Worm (Caenorhabditis elegans) whole organism, L2 larva: ENCODE results near the gene Y97E10AR.1.

ENCODE experiments used
- C34F6.9 ChIP-seq: fragments of 150-350 bp; optimal IDR thresholded peaks from 2 replicates; lab custom pipeline; 2014; ENCODE audit warnings: missing biosample characterization, missing genetic modification characterization
- gmeb-1 ChIP-seq: fragments of 150-350 bp; optimal IDR thresholded peaks from 2 replicates; lab custom pipeline; 2014; ENCODE audit warnings: missing biosample characterization, missing genetic modification characterization
- nhr-23 ChIP-seq: fragments of 150-350 bp; optimal IDR thresholded peaks from 2 replicates; lab custom pipeline; 2014; ENCODE audit warnings: missing biosample characterization, missing genetic modification reagents, missing genetic modification characterization

ce11 chrV:8039606-8040005 lies 38.3 kb downstream of the Y97E10AR.1 start:
- no peak for TF ChIP-seq nhr-23 (tag; lab: Kevin White, UChicago)
- no peak for TF ChIP-seq C34F6.9 (tag; lab: Kevin White, UChicago)
- TF ChIP-seq gmeb-1 (tag; lab: Kevin White, UChicago): no peak
